Worm (Caenorhabditis elegans) whole organism, L4/young adult: ENCODE measurements around the gene F14H8.5.

Experiments
- W03F9.2 ChIP-seq: fragments of 150-350 bp; optimal IDR thresholded peaks from 2 replicates; lab custom pipeline; 2014; ENCODE audit warnings: missing biosample characterization, missing genetic modification characterization
- dao-5 ChIP-seq: sonication (generic microtip); optimal IDR thresholded peaks from 2 replicates; lab custom pipeline; 2016; ENCODE audit warnings: missing genotype, missing genetic modification characterization, moderate library complexity, missing compliant biosample characterization
- him-1 ChIP-seq: sonication (generic microtip); optimal IDR thresholded peaks from 2 replicates; lab custom pipeline; 2016; ENCODE audit warnings: missing genotype, missing genetic modification reagents, missing genetic modification characterization, missing compliant biosample characterization

DNA sequence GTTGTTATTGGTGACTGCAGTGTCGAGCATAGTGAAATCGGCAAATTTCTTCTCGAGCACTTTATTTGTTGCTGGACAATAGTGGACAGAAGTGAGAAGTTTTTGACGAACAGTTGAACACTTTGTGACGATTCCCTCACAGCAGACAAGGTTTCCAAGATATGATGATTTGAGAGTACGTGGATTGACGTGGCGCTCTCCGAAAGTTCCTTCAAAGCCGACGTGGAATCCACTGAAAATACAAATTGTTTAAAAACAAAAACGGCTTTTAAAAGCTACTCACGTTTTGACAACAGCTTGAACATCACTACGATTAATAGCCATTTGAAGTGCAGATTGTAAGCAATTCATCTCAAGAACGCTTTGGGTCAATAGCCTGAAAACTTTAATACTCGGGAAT is 38.1 kb downstream of the F14H8.5 start:
- TF ChIP-seq W03F9.2 (tag; lab: Kevin White, UChicago), result no peak
- TF ChIP-seq him-1 (tag; lab: Kevin White, UChicago), result no peak
- no peak for TF ChIP-seq dao-5 (tag; lab: Kevin White, UChicago)
